Worm (Caenorhabditis elegans): ENCODE measurements around the gene Y39B6A.37.

Gene Y39B6A.37

DNA sequence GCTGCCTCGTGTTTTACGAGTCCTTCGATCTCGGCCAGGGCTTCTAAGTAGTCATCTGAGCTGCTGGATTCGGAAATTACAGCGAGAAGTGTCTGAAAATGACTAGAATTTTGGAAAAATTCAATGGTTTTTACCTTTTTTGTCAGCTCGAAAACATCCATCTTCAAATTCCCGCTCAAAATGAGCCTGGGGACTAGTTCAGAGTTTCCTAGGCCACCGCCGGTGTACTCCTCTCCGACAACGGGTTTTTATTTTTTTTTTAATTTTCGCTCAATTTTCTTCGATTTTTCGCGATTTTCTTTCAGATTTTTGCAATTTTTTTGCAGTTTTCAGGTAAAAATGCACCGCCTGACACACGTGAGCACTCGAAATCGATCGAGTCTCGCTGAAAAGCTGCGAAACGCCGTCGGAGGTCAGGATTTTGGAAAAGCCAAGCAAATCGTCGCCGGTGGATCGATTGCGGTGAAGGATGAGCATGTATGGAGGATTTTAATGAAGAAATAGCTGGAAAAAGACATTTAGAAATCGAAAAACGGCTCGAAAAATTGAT, 9.6 kb upstream of the Y39B6A.37 start, which contains the start of the genes mrps-35 and sws-1 (continued):
- TF ChIP-seq alr-1 (tag; optimal IDR thresholded peaks at IDR 0.05) (no peak), elt-3 (tag; optimal IDR thresholded peaks at IDR 0.05) (no peak), C34F6.9 (tag; optimal IDR thresholded peaks at IDR 0.05) (peak; percentile 66)

DNA sequence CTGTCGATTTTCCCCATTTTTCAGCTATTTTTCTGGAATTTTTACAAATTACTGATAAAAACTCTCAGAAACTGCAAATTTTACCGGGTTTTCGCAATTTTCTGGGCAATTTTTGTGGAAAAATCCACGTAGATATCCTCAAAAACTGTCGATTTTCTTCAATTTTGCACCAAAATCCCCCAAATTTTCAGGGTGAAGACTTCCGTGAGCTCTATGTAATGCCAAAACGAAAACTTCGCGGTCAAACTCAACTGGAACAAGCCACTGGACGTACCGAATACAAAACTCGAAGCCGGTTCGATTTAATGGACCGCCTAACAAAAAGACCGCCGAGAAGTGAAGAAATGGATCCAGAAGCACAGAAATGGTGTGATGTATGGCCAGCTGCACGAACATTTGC, 8.9 kb upstream of the Y39B6A.37 start:
- TF ChIP-seq unc-39 (tag; optimal IDR thresholded peaks at IDR 0.05): no peak
- TF ChIP-seq sem-4 (tag; optimal IDR thresholded peaks at IDR 0.05): no peak
- TF ChIP-seq fos-1 (tag; optimal IDR thresholded peaks at IDR 0.05): no peak
- no peak for TF ChIP-seq skn-1 (tag; optimal IDR thresholded peaks at IDR 0.05)
- TF ChIP-seq nhr-77 (tag; optimal IDR thresholded peaks at IDR 0.05): no peak
- TF ChIP-seq nhr-21 (tag; optimal IDR thresholded peaks at IDR 0.05): no peak
- TF ChIP-seq egl-27 (tag; optimal IDR thresholded peaks at IDR 0.05): no peak
- TF ChIP-seq unc-55 (GFP tag; optimal IDR thresholded peaks at IDR 0.05): no peak
- no peak for TF ChIP-seq nhr-6 (tag; optimal IDR thresholded peaks at IDR 0.05)
- TF ChIP-seq zag-1 (tag; optimal IDR thresholded peaks at IDR 0.05): no peak
- TF ChIP-seq aly-2 (tag; optimal IDR thresholded peaks at IDR 0.05): no peak
- TF ChIP-seq lin-39 (tag; optimal IDR thresholded peaks at IDR 0.05): no peak
- TF ChIP-seq gmeb-1 (tag; optimal IDR thresholded peaks at IDR 0.05): no peak
- TF ChIP-seq mbf-1 (tag; optimal IDR thresholded peaks at IDR 0.05): no peak
- TF ChIP-seq Y55F3AM.14 (GFP tag; optimal IDR thresholded peaks at IDR 0.05): no peak
- no peak for TF ChIP-seq ztf-4 (tag; optimal IDR thresholded peaks at IDR 0.05)
- TF ChIP-seq lsy-2 (tag; optimal IDR thresholded peaks at IDR 0.05): no peak
- no peak for TF ChIP-seq blmp-1 (tag; optimal IDR thresholded peaks at IDR 0.05; ENCODE audit: insufficient read depth)
- TF ChIP-seq F13H6.1 (tag; optimal IDR thresholded peaks at IDR 0.05): no peak
- TF ChIP-seq sma-9 (GFP tag; optimal IDR thresholded peaks at IDR 0.05): no peak
- TF ChIP-seq sma-9 (tag; optimal IDR thresholded peaks at IDR 0.05): no peak

ce11 chrV:18986103-18986502, 4.5 kb upstream of the Y39B6A.37 start:
- TF ChIP-seq nhr-23 (tag; optimal IDR thresholded peaks at IDR 0.05): no peak

DNA sequence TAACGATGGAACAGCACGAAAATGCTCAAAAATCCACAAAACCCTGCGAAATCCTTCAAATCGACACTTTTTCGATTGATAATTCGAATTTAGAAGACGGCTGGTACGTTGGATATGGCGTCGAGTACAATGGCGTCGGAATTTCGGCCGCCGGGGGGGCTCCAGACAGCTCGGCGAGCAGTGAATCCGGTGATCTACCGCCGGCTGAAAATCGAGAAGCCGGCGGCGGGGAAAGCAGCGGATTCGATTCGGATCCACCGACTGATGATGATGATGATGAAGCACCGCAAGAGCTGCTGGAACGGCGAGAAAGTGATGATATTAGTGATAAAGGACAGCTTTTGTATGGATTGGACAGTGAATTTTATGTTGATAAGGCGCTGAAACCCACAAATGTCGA, 307 bp downstream of the Y39B6A.37 start:
- TF ChIP-seq ztf-1 (GFP tag; conservative IDR thresholded peaks at IDR 0.05) (no peak), nhr-21 (tag; optimal IDR thresholded peaks at IDR 0.05) (no peak)

- no peak for TF ChIP-seq lin-39 (tag; optimal IDR thresholded peaks at IDR 0.05)
- no peak for TF ChIP-seq nhr-129 (tag; optimal IDR thresholded peaks at IDR 0.05)
- TF ChIP-seq sma-3 (GFP tag; optimal IDR thresholded peaks at IDR 0.05): no peak
- no peak for TF ChIP-seq aly-2 (tag; optimal IDR thresholded peaks at IDR 0.05)
- no peak for TF ChIP-seq nhr-11 (tag; optimal IDR thresholded peaks at IDR 0.05)
- TF ChIP-seq crh-2 (tag; optimal IDR thresholded peaks at IDR 0.05): no peak
- no peak for TF ChIP-seq F13H6.1 (tag; optimal IDR thresholded peaks at IDR 0.05)
- no peak for TF ChIP-seq peb-1 (tag; optimal IDR thresholded peaks at IDR 0.05)
- no peak for TF ChIP-seq ceh-82 (tag; optimal IDR thresholded peaks at IDR 0.05)
- TF ChIP-seq fos-1 (tag; optimal IDR thresholded peaks at IDR 0.05): no peak
- TF ChIP-seq mab-5 (tag; optimal IDR thresholded peaks at IDR 0.05): no peak
- TF ChIP-seq ceh-16 (tag; optimal IDR thresholded peaks at IDR 0.05): no peak
- TF ChIP-seq gmeb-1 (tag; optimal IDR thresholded peaks at IDR 0.05): no peak
- no peak for TF ChIP-seq ama-1 (optimal IDR thresholded peaks at IDR 0.05)
- TF ChIP-seq Y55F3AM.14 (GFP tag; optimal IDR thresholded peaks at IDR 0.05): no peak
- no peak for TF ChIP-seq unc-39 (tag; optimal IDR thresholded peaks at IDR 0.05)
- no peak for TF ChIP-seq lin-13 (GFP tag; optimal IDR thresholded peaks at IDR 0.05)
- no peak for TF ChIP-seq skn-1 (tag; optimal IDR thresholded peaks at IDR 0.05)
- TF ChIP-seq zag-1 (tag; optimal IDR thresholded peaks at IDR 0.05): no peak
Measured at ce11 chrV:18993017-18993416, 2.4 kb downstream of the Y39B6A.37 start.
